Fruit fly (Drosophila melanogaster): Measurements from ENCODE around the gene LanA.

Gene LanA

DNA sequence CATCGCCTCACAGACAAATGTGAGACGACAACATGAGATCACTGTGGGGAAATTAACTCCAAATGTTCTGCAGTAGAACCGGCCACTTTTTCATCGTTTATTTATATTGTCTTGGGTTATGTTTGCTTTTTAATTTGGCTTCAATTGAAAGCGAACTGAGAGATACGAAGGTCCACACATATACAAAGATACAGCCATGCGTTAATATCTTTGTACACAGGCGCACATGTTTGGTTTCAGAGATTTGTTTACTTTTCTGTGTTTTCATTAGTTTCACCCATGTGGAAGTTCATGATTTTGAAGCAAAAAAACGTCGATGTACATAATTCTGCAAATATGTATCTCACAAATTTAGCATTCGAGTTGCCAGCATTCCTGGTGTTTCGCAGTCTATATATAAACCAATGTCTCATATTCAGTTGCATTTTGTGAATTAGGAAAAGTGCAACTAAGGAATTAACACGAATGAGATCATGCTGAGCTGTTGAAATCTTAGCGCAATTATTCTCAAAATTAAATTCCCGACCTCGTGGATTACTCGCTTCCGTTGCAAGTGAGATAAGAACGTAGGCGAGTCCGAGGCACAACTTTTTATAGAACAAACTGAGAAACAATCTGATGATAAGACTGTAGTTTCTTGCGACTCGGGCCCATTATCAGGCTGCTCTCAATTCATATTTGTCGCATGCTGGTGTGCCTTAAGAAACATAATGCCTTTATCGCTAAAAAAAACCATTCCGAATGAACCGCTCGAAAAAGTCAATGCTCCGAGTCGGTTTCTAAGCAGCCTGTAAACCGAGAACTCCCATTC is 1.6 kb downstream of the LanA start (continued):
- peak; percentile 28 for TF ChIP-seq Jarid2 (GFP tag; optimal IDR thresholded peaks at IDR 0.05)
- no peak for TF ChIP-seq maf-S (GFP tag; optimal IDR thresholded peaks at IDR 0.05)
- 0 out of 3 replicates have a peak, but pooled peaks have one; percentile 20 for TF ChIP-seq ken (GFP tag; IDR thresholded peaks at IDR 0.05)
- peak; percentile 54 for TF ChIP-seq CG8359 (GFP tag; optimal IDR thresholded peaks at IDR 0.05; ENCODE audit: borderline replicate concordance)
- TF ChIP-seq Nf-YB (GFP tag; optimal IDR thresholded peaks at IDR 0.05), result peak; percentile 24
- TF ChIP-seq CG31441 (GFP tag; IDR thresholded peaks at IDR 0.05), result no peak
- no peak for TF ChIP-seq so (GFP tag; IDR thresholded peaks at IDR 0.05)
- TF ChIP-seq CG15479 (GFP tag; optimal IDR thresholded peaks at IDR 0.05), result peak; percentile 66
- 0 out of 2 replicates have a peak, but pooled peaks have one; percentile 24 for TF ChIP-seq Awh (GFP tag; IDR thresholded peaks at IDR 0.05)
- TF ChIP-seq CG34376 (GFP tag; optimal IDR thresholded peaks at IDR 0.05), result peak; percentile 85
- TF ChIP-seq kay (GFP tag; optimal IDR thresholded peaks at IDR 0.05), result no peak
- TF ChIP-seq CG12071 (GFP tag; optimal IDR thresholded peaks at IDR 0.05), result peak; percentile 78
- TF ChIP-seq CG8765 (GFP tag; IDR thresholded peaks at IDR 0.05), result no peak
- no peak for TF ChIP-seq Oaz (GFP tag; IDR thresholded peaks at IDR 0.05)
- TF ChIP-seq CG11560 (tag; IDR thresholded peaks at IDR 0.05), result no peak
- TF ChIP-seq cas (GFP tag; IDR thresholded peaks at IDR 0.05), result no peak
- no peak for TF ChIP-seq Ets97D (GFP tag; optimal IDR thresholded peaks at IDR 0.05)
- peak; percentile 77 for TF ChIP-seq CG1233 (GFP tag; optimal IDR thresholded peaks at IDR 0.05)
- TF ChIP-seq CG8924 (tag; optimal IDR thresholded peaks at IDR 0.05), result peak; percentile 65
- peak; percentile 16 for TF ChIP-seq HmgZ (tag; optimal IDR thresholded peaks at IDR 0.05)
- TF ChIP-seq inv (GFP tag; IDR thresholded peaks at IDR 0.05; ENCODE audit: partially characterized antibody), result no peak
- TF ChIP-seq CG12744 (GFP tag; optimal IDR thresholded peaks at IDR 0.05), result no peak
- no peak for TF ChIP-seq hth (optimal IDR thresholded peaks at IDR 0.05)
- TF ChIP-seq lmd (GFP tag; IDR thresholded peaks at IDR 0.05), result no peak
- no peak for TF ChIP-seq CG4820 (GFP tag; optimal IDR thresholded peaks at IDR 0.05)
- TF ChIP-seq Fer3 (tag; optimal IDR thresholded peaks at IDR 0.05), result peak; percentile 49
- TF ChIP-seq bigmax (GFP tag; optimal IDR thresholded peaks at IDR 0.05), result peak; percentile 47
- no peak for TF ChIP-seq nerfin-2 (GFP tag; IDR thresholded peaks at IDR 0.05; ENCODE audit: partially characterized antibody)
- peak; percentile 54 for TF ChIP-seq onecut (GFP tag; IDR thresholded peaks at IDR 0.05)
- no peak for TF ChIP-seq az2 (GFP tag; optimal IDR thresholded peaks at IDR 0.05)
- peak; percentile 55 for TF ChIP-seq ATbp (GFP tag; optimal IDR thresholded peaks at IDR 0.05)
- TF ChIP-seq abd-A (tag; optimal IDR thresholded peaks at IDR 0.05), result no peak
- TF ChIP-seq CG4707 (GFP tag; optimal IDR thresholded peaks at IDR 0.05), result peak; percentile 40
- no peak for TF ChIP-seq C15 (GFP tag; IDR thresholded peaks at IDR 0.05)
- peak; percentile 42 for TF ChIP-seq CG18619 (GFP tag; optimal IDR thresholded peaks at IDR 0.05)
- TF ChIP-seq zen2 (GFP tag; IDR thresholded peaks at IDR 0.05; ENCODE audit: partially characterized antibody), result no peak
- TF ChIP-seq TFAM (GFP tag; optimal IDR thresholded peaks at IDR 0.05), result peak; percentile 16
- no peak for TF ChIP-seq Hr51 (GFP tag; optimal IDR thresholded peaks at IDR 0.05)
- TF ChIP-seq Lim3 (GFP tag; IDR thresholded peaks at IDR 0.05), result no peak
- TF ChIP-seq CG10274 (GFP tag; optimal IDR thresholded peaks at IDR 0.05), result peak; percentile 13
- TF ChIP-seq CG2875 (GFP tag; optimal IDR thresholded peaks at IDR 0.05), result peak; percentile 47
- peak; percentile 55 for TF ChIP-seq kah (GFP tag; optimal IDR thresholded peaks at IDR 0.05)
- TF ChIP-seq pfk (GFP tag; optimal IDR thresholded peaks at IDR 0.05), result peak; percentile 67
- TF ChIP-seq CG12104 (GFP tag; optimal IDR thresholded peaks at IDR 0.05), result peak; percentile 25
- no peak for TF ChIP-seq jing (GFP tag; optimal IDR thresholded peaks at IDR 0.05)
- TF ChIP-seq CG13287 (GFP tag; IDR thresholded peaks at IDR 0.05; ENCODE audit: partially characterized antibody), result no peak
- TF ChIP-seq MTF-1 (GFP tag; optimal IDR thresholded peaks at IDR 0.05; ENCODE audit: borderline replicate concordance), result peak; percentile 70
- TF ChIP-seq insv (GFP tag; optimal IDR thresholded peaks at IDR 0.05), result peak in 1 of 2 experiments; percentile 18
